Worm (Caenorhabditis elegans): ENCODE results near the gene dlc-4.

DNA sequence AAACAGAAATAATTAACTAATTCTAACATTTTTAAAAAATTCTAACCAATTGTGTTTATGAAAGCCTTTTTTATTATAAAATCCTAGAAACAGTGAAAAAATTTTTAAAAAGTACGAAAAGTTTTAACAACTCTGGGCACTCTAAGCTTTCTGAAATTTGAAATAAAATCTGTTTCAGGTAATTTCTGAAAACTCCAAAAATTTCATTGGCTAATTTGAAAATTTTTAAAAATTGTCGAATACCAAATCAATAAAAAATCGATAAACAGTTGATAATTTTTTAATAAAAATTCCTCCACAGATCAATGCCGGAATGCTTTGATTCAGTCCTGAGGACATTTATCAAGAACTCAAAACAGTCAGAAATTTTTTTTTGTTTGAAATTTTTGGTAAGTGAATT lies 49.4 kb upstream of the dlc-4 start, which contains the start of gene Y65A5A.24:
- TF ChIP-seq lin-15B (tag; optimal IDR thresholded peaks at IDR 0.05) = no peak
- TF ChIP-seq nhr-11 (tag; optimal IDR thresholded peaks at IDR 0.05) = no peak
- no peak for TF ChIP-seq jun-1 (tag; optimal IDR thresholded peaks at IDR 0.05)
- no peak for TF ChIP-seq snpc-4 (tag; optimal IDR thresholded peaks at IDR 0.05)
- TF ChIP-seq egl-27 (tag; optimal IDR thresholded peaks at IDR 0.05) = no peak
- TF ChIP-seq mdl-1 (tag; optimal IDR thresholded peaks at IDR 0.05) = no peak
- no peak for TF ChIP-seq ama-1 (optimal IDR thresholded peaks at IDR 0.05)
- TF ChIP-seq nhr-25 (tag; optimal IDR thresholded peaks at IDR 0.05) = no peak
- no peak for TF ChIP-seq zag-1 (tag; optimal IDR thresholded peaks at IDR 0.05)

Measured in whole organism, L3 larva.